Worm (Caenorhabditis elegans): Measurements from ENCODE around the gene gpb-1.

DNA sequence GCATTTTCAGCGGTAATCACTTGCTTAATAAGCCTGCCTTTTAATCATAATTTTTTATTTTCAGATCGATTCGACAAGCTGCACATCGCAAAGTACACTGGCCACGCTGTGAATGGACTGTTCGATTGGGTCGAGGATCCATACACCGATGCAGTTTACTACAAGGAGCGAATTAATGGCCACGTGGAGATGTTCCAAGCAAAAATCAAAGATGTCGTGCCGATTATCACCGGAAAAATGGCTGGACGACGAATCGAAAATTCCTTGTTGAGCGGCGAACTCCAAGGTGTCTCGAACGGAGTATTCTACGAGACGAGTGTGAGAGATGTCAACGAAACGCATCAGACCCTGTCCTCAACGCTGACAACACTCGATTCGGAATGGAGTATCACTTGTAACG lies 21.0 kb downstream of the gpb-1 start:
- no peak for TF ChIP-seq nhr-77 (tag; optimal IDR thresholded peaks at IDR 0.05)
- TF ChIP-seq unc-62 (GFP tag; optimal IDR thresholded peaks at IDR 0.05), result no peak
- TF ChIP-seq dsc-1 (tag; optimal IDR thresholded peaks at IDR 0.05), result no peak
- TF ChIP-seq ces-1 (GFP tag; optimal IDR thresholded peaks at IDR 0.05), result no peak
- no peak for TF ChIP-seq ceh-82 (tag; optimal IDR thresholded peaks at IDR 0.05)
- no peak for TF ChIP-seq egl-13 (tag; optimal IDR thresholded peaks at IDR 0.05)
- TF ChIP-seq elt-2 (tag; optimal IDR thresholded peaks at IDR 0.05), result no peak
- no peak for TF ChIP-seq mep-1 (tag; optimal IDR thresholded peaks at IDR 0.05)
- no peak for TF ChIP-seq C04F5.9 (tag; optimal IDR thresholded peaks at IDR 0.05)
- TF ChIP-seq fkh-10 (GFP tag; optimal IDR thresholded peaks at IDR 0.05), result no peak
- no peak for TF ChIP-seq dpl-1 (GFP tag; optimal IDR thresholded peaks at IDR 0.05)
- TF ChIP-seq grh-1 (GFP tag; IDR thresholded peaks at IDR 0.05), result no peak
- TF ChIP-seq nhr-76 (tag; optimal IDR thresholded peaks at IDR 0.05), result no peak
- no peak for TF ChIP-seq ceh-90 (tag; optimal IDR thresholded peaks at IDR 0.05)

All from whole organism, L1 larva.